Fruit fly (Drosophila melanogaster) whole organism, embryonic: ENCODE results near the gene Plap.

Experiments used
- CG10147 ChIP-seq: fragments of 200-800 bp; sonication (Bioruptor generic); optimal IDR thresholded peaks from 2 replicates; lab custom pipeline; 2019; ENCODE audit warnings: missing biosample characterization, mild to moderate bottlenecking, missing genetic modification characterization, moderate library complexity
- CG10209 ChIP-seq: fragments of 200-800 bp; sonication (Bioruptor generic); optimal IDR thresholded peaks from 3 replicates; lab custom pipeline; 2017; ENCODE audit warnings: missing biosample characterization, mild to moderate bottlenecking, missing genetic modification characterization, missing genetic modification reagents
- CG11398 ChIP-seq: fragments of 200-800 bp; sonication (Bioruptor generic); optimal IDR thresholded peaks from 2 replicates; lab custom pipeline; 2016; ENCODE audit warnings: missing biosample characterization, missing genetic modification characterization
- CG11504 ChIP-seq: fragments of 200-800 bp; sonication (Bioruptor generic); optimal IDR thresholded peaks from 3 replicates; lab custom pipeline; 2019; ENCODE audit warnings: missing biosample characterization, mild to moderate bottlenecking, missing genetic modification characterization, moderate library complexity
- CG11560 ChIP-seq: fragments of 200-800 bp; sonication (Bioruptor generic); IDR thresholded peaks from 3 replicates; pipeline ENCODE4 v1.3.6; 2022; ENCODE audit warnings: missing biosample characterization, missing genetic modification characterization
- CG12659 ChIP-seq: fragments of 200-800 bp; sonication (Bioruptor generic); optimal IDR thresholded peaks from 3 replicates; lab custom pipeline; 2017; ENCODE audit warnings: mild to moderate bottlenecking, missing biosample characterization, missing genetic modification reagents, missing genetic modification characterization
- CG13775 ChIP-seq: fragments of 200-800 bp; sonication (Bioruptor generic); optimal IDR thresholded peaks from 3 replicates; lab custom pipeline; 2017; ENCODE audit warnings: missing biosample characterization, mild to moderate bottlenecking, missing genetic modification characterization
- CG15269 ChIP-seq: fragments of 200-800 bp; sonication (Bioruptor generic); optimal IDR thresholded peaks from 2 replicates; lab custom pipeline; 2018; ENCODE audit warnings: missing biosample characterization, mild to moderate bottlenecking, missing genetic modification characterization, moderate library complexity
- CG17385 ChIP-seq: fragments of 200-800 bp; sonication (Bioruptor generic); optimal IDR thresholded peaks from 3 replicates; lab custom pipeline; 2018; ENCODE audit warnings: missing biosample characterization, mild to moderate bottlenecking, missing genetic modification characterization
- CG2116 ChIP-seq: fragments of 200-800 bp; sonication (Bioruptor generic); optimal IDR thresholded peaks from 3 replicates; lab custom pipeline; 2018; ENCODE audit warnings: missing biosample characterization, mild to moderate bottlenecking, missing genetic modification characterization
- CG2120 ChIP-seq: fragments of 200-800 bp; sonication (Bioruptor generic); optimal IDR thresholded peaks from 3 replicates; lab custom pipeline; 2016; ENCODE audit warnings: missing biosample characterization, missing genetic modification characterization
- CG2712 ChIP-seq: fragments of 200-800 bp; optimal IDR thresholded peaks from 3 replicates; lab custom pipeline; 2019; ENCODE audit warnings: missing biosample characterization, mild to moderate bottlenecking, missing genetic modification characterization, moderate library complexity
- CG2889 ChIP-seq: fragments of 200-800 bp; sonication (Bioruptor generic); IDR thresholded peaks from 3 replicates; pipeline ENCODE4 v1.3.6; 2022; ENCODE audit warnings: missing biosample characterization, missing genetic modification characterization
- CG6683 ChIP-seq: fragments of 200-800 bp; sonication (Bioruptor generic); optimal IDR thresholded peaks from 2 replicates; lab custom pipeline; 2017; ENCODE audit warnings: missing biosample characterization, mild to moderate bottlenecking, missing genetic modification characterization, missing genetic modification reagents
- CG7372 ChIP-seq: fragments of 200-800 bp; sonication (Bioruptor generic); IDR thresholded peaks from 2 replicates; pipeline ENCODE4 v1.3.6; 2022; ENCODE audit warnings: missing biosample characterization, missing genetic modification characterization
- CG7928 ChIP-seq: fragments of 200-800 bp; sonication (Bioruptor generic); optimal IDR thresholded peaks from 2 replicates; lab custom pipeline; 2017; ENCODE audit warnings: missing biosample characterization, mild to moderate bottlenecking, missing genetic modification characterization
- CG8924 ChIP-seq: fragments of 200-800 bp; optimal IDR thresholded peaks from 3 replicates; lab custom pipeline; 2019; ENCODE audit warnings: missing biosample characterization, mild to moderate bottlenecking, missing genetic modification characterization, moderate library complexity
- CG9932 ChIP-seq: fragments of 200-800 bp; sonication (Bioruptor generic); IDR thresholded peaks from 2 replicates; pipeline ENCODE4 v1.3.6; 2022; ENCODE audit warnings: missing biosample characterization, missing genetic modification characterization
- CoRest ChIP-seq: fragments of 200-800 bp; sonication (Bioruptor generic); optimal IDR thresholded peaks from 3 replicates; lab custom pipeline; 2018; ENCODE audit warnings: missing biosample characterization, mild to moderate bottlenecking, missing genetic modification characterization, moderate library complexity
- Deaf1 ChIP-seq: fragments of 200-800 bp; optimal IDR thresholded peaks from 3 replicates; lab custom pipeline; 2019; ENCODE audit warnings: missing biosample characterization, mild to moderate bottlenecking, missing genetic modification characterization, moderate library complexity
- Dfd ChIP-seq, 2 experiments: fragments of >200 bp; optimal IDR thresholded peaks; 2 replicates each; lab custom pipeline; 2017; ENCODE audit warnings: missing biosample characterization in 2 of 2, missing genetic modification characterization in 2 of 2
- Ets97D ChIP-seq: fragments of 200-800 bp; sonication (Bioruptor generic); optimal IDR thresholded peaks from 3 replicates; lab custom pipeline; 2016; ENCODE audit warnings: missing biosample characterization, missing genetic modification characterization
- Gsc ChIP-seq: fragments of 200-800 bp; sonication (Bioruptor generic); IDR thresholded peaks from 2 replicates; pipeline ENCODE4 v1.3.6; 2022; ENCODE audit warnings: missing biosample characterization, missing genetic modification characterization
- HHEX ChIP-seq: fragments of 200-800 bp; sonication (Bioruptor generic); optimal IDR thresholded peaks from 3 replicates; lab custom pipeline; 2017; ENCODE audit warnings: missing biosample characterization, mild to moderate bottlenecking, missing genetic modification characterization, missing genetic modification reagents
- Hsf ChIP-seq: fragments of 200-800 bp; sonication (Bioruptor generic); optimal IDR thresholded peaks from 3 replicates; lab custom pipeline; 2016; ENCODE audit warnings: missing biosample characterization, missing genetic modification characterization
- Med ChIP-seq: fragments of 200-800 bp; sonication (Bioruptor generic); peaks from one replicate; lab custom pipeline; 2016; ENCODE audit warnings: missing biosample characterization, missing genetic modification characterization, mild to moderate bottlenecking, inconsistent platforms, moderate library complexity
- PHDP ChIP-seq: fragments of 200-800 bp; sonication (Bioruptor generic); optimal IDR thresholded peaks from 3 replicates; lab custom pipeline; 2018; ENCODE audit warnings: missing biosample characterization, mild to moderate bottlenecking, missing genetic modification characterization, moderate library complexity
- abd-A ChIP-seq: fragments of 200-800 bp; sonication (Bioruptor generic); optimal IDR thresholded peaks from 3 replicates; lab custom pipeline; 2019; ENCODE audit warnings: missing biosample characterization, mild to moderate bottlenecking, missing genetic modification characterization, moderate library complexity
- ase ChIP-seq: fragments of 200-800 bp; sonication (Bioruptor generic); IDR thresholded peaks from 3 replicates; pipeline ENCODE4 v1.3.6; 2022; ENCODE audit warnings: missing biosample characterization, missing genetic modification characterization
- caup ChIP-seq: fragments of 200-800 bp; sonication (Bioruptor generic); optimal IDR thresholded peaks from 3 replicates; lab custom pipeline; 2017; ENCODE audit warnings: missing biosample characterization, mild to moderate bottlenecking, missing genetic modification characterization, moderate library complexity; ENCODE audit not compliant: severe bottlenecking
- chinmo ChIP-seq: fragments of 200-800 bp; sonication (Bioruptor generic); IDR thresholded peaks from 4 replicates; pipeline ENCODE4 v1.3.6; 2022; ENCODE audit warnings: missing biosample characterization, missing genetic modification characterization; ENCODE audit not compliant: partially characterized antibody
- chm ChIP-seq: fragments of 200-800 bp; sonication (Bioruptor generic); IDR thresholded peaks from 2 replicates; pipeline ENCODE4 v1.3.6; 2022; ENCODE audit warnings: missing biosample characterization, missing genetic modification characterization
- crp ChIP-seq, 2 experiments: fragments of 200-800 bp; sonication (Bioruptor generic); optimal IDR thresholded peaks; 2 replicates in 1 of 2; 3 replicates in 1 of 2; lab custom pipeline; 2017; ENCODE audit warnings: missing biosample characterization in 2 of 2, missing genetic modification characterization in 2 of 2, mild to moderate bottlenecking in 1 of 2, moderate library complexity in 1 of 2
- da ChIP-seq: fragments of 200-800 bp; sonication (Bioruptor generic); optimal IDR thresholded peaks from 2 replicates; lab custom pipeline; 2016; ENCODE audit warnings: missing biosample characterization, missing genetic modification characterization
- dimm ChIP-seq: fragments of 200-800 bp; sonication (Bioruptor generic); IDR thresholded peaks from 2 replicates; pipeline ENCODE4 v1.3.6; 2022; ENCODE audit warnings: missing biosample characterization, missing genetic modification characterization
- disco-r ChIP-seq: fragments of 200-800 bp; sonication (Bioruptor generic); optimal IDR thresholded peaks from 2 replicates; lab custom pipeline; 2016; ENCODE audit warnings: missing biosample characterization, missing genetic modification characterization
- ems ChIP-seq: fragments of 200-800 bp; sonication (Bioruptor generic); optimal IDR thresholded peaks from 3 replicates; lab custom pipeline; 2016; ENCODE audit warnings: missing biosample characterization, missing genetic modification characterization
- grau ChIP-seq: fragments of 200-800 bp; optimal IDR thresholded peaks from 3 replicates; lab custom pipeline; 2019; ENCODE audit warnings: missing biosample characterization, mild to moderate bottlenecking, missing genetic modification characterization, moderate library complexity
- gsb ChIP-seq: fragments of 200-800 bp; sonication (Bioruptor generic); IDR thresholded peaks from 2 replicates; pipeline ENCODE4 v1.3.6; 2022; ENCODE audit warnings: missing biosample characterization, missing genetic modification characterization
- kay ChIP-seq: fragments of 200-800 bp; sonication (Bioruptor generic); optimal IDR thresholded peaks from 2 replicates; lab custom pipeline; 2016; ENCODE audit warnings: missing biosample characterization, missing genetic modification characterization
- odd ChIP-seq: fragments of 200-800 bp; sonication (Bioruptor generic); optimal IDR thresholded peaks from 2 replicates; lab custom pipeline; 2017; ENCODE audit warnings: missing biosample characterization, mild to moderate bottlenecking, missing genetic modification characterization
- prd ChIP-seq, 3 experiments: fragments of >200 bp in 2 of 3; fragments of 200-800 bp in 1 of 3; sonication (Bioruptor generic) in 1 of 3; optimal IDR thresholded peaks in 2 of 3; IDR thresholded peaks in 1 of 3; 2 replicates in 2 of 3; 3 replicates in 1 of 3; pipeline versions ENCODE4 v1.3.6 to Lab custom; 2017 to 2022; ENCODE audit warnings: missing biosample characterization in 1 of 3, missing genetic modification characterization in 1 of 3
- sc ChIP-seq, 3 experiments: fragments of >200 bp in 2 of 3; fragments of 200-800 bp in 1 of 3; sonication (Bioruptor generic) in 1 of 3; optimal IDR thresholded peaks; 2 replicates in 2 of 3; 3 replicates in 1 of 3; lab custom pipeline; 2017; ENCODE audit warnings: mild to moderate bottlenecking in 1 of 3, missing biosample characterization in 1 of 3, missing genetic modification characterization in 1 of 3, missing genetic modification reagents in 1 of 3
- scrt ChIP-seq: fragments of 200-800 bp; sonication (Bioruptor generic); optimal IDR thresholded peaks from 2 replicates; lab custom pipeline; 2018; ENCODE audit warnings: missing biosample characterization, mild to moderate bottlenecking, missing genetic modification characterization, moderate library complexity
- slbo ChIP-seq: fragments of 200-800 bp; sonication (Bioruptor generic); IDR thresholded peaks from 2 replicates; pipeline ENCODE4 v1.3.6; 2022; ENCODE audit warnings: missing biosample characterization, missing genetic modification characterization
- toy ChIP-seq: fragments of 200-800 bp; sonication (Bioruptor generic); IDR thresholded peaks from 2 replicates; pipeline ENCODE4 v1.3.6; 2022; ENCODE audit warnings: missing biosample characterization, missing genetic modification characterization

Plap gene

DNA sequence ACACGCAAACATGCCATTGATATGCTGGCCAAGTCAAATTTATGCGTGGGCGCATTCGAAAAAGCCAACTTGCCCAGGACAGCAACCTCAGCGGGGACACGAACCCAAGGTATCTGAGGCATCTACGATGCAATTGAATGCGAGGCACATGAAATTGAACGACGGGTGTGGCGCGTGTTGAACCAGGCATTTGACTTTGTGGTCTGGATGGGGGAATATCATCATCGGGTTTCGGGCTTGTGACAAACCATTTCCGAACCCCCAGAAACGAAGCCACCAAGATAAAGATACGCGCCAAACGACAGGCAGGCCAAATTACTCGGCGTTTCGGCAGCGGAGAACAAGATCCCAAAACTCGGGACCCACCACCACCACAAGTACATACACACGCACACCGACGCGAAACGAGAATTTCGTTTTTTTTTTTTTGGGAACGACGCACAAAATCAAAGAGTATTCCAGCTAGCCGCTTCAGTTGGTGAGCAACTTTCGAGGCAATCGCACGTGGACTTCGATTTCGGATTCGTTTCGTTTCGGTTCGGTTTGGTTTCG, 27.4 kb downstream of the Plap start, which contains the start of gene MFS3 (continued):
- TF ChIP-seq kay (GFP tag; lab: Kevin White, UChicago) (no peak), CG8924 (no peak), odd (GFP tag; lab: Kevin White, UChicago) (peak; percentile 37), Hsf (GFP tag; lab: Kevin White, UChicago) (peak; percentile 28), CG7928 (GFP tag; lab: Kevin White, UChicago) (no peak), CG10147 (GFP tag; lab: Kevin White, UChicago) (no peak), CG11504 (tag; lab: Kevin White, UChicago) (peak; percentile 53), Ets97D (GFP tag; lab: Kevin White, UChicago) (peak; percentile 19), CG17385 (peak; percentile 40), crp (GFP tag; optimal IDR thresholded peaks at IDR 0.05; lab: Kevin White, UChicago) (peak in 1 of 2 experiments; percentile 4), CG2116 (GFP tag; lab: Kevin White, UChicago) (peak; percentile 33)

DNA sequence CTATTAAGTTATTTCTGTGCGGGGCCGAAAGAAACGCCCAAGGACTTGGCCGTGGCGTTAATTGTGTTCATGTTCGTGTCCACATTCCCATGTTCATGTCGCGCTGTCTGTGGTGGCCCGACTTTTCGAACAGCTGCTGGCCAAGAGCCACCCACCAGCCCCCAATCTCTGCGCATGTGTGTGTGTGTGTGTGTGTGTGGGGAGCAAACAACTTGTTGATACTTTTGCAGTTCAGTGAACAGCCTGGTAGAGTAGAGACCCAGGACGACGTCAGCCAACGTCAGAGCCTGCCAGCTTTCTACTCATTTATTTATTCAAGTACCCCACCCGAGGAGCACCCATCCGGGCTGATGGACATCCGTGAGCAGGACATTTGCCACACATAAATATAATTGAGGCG, 33.2 kb downstream of the Plap start:
- no peak for TF ChIP-seq Gsc (GFP tag; lab: Robert Waterston, UW)
- peak; percentile 1 for TF ChIP-seq abd-A
- peak; percentile 93 for TF ChIP-seq scrt
- TF ChIP-seq dimm (GFP tag; lab: Robert Waterston, UW) = no peak
- no peak for TF ChIP-seq chm (GFP tag; lab: Robert Waterston, UW)
- peak; percentile 11 for TF ChIP-seq Med (GFP tag; lab: Kevin White, UChicago)
- no peak for TF ChIP-seq CG11398
- no peak for TF ChIP-seq toy

dm6 chr2L:1135495-1135894, 34.7 kb downstream of the Plap start:
- TF ChIP-seq Deaf1 (tag; lab: Kevin White, UChicago) (peak; percentile 11), grau (tag; lab: Kevin White, UChicago) (peak; percentile 36), CG2712 (tag; lab: Kevin White, UChicago) (peak; percentile 19), CG6683 (GFP tag; lab: Kevin White, UChicago) (no peak), CG2120 (GFP tag; lab: Kevin White, UChicago) (peak; percentile 42), CG9932 (GFP tag; lab: Robert Waterston, UW) (peak; percentile 12; the same call in 1 of the 2 replicates), Ets97D (GFP tag; lab: Kevin White, UChicago) (no peak), CG10147 (GFP tag; lab: Kevin White, UChicago) (peak; percentile 31), Dfd (GFP tag; optimal IDR thresholded peaks at IDR 0.05; lab: Kevin White, UChicago) (no peak), gsb (no peak), sc (optimal IDR thresholded peaks at IDR 0.05; lab: Kevin White, UChicago) (no peak), sc (GFP tag; optimal IDR thresholded peaks at IDR 0.05; lab: Kevin White, UChicago) (no peak), CG12659 (GFP tag; lab: Kevin White, UChicago) (peak; percentile 16), PHDP (tag; lab: Kevin White, UChicago) (peak; percentile 35), caup (GFP tag; lab: Kevin White, UChicago) (peak; percentile 26), prd (optimal IDR thresholded peaks at IDR 0.05; lab: Kevin White, UChicago) (no peak), prd (GFP tag; IDR thresholded peaks at IDR 0.05; lab: Robert Waterston, UW) (0 out of 3 replicates have a peak, but pooled peaks have one; percentile 10), CG13775 (peak; percentile 16), da (GFP tag; lab: Kevin White, UChicago) (no peak), ems (GFP tag; lab: Kevin White, UChicago) (no peak), CG2889 (GFP tag; lab: Robert Waterston, UW) (no peak), chinmo (GFP tag; lab: Robert Waterston, UW) (no peak), HHEX (peak; percentile 7), disco-r (GFP tag; lab: Kevin White, UChicago) (no peak), slbo (GFP tag; lab: Robert Waterston, UW) (peak; percentile 32; the same call in 1 of the 2 replicates), CG10209 (GFP tag; lab: Kevin White, UChicago) (peak; percentile 31), CG7372 (GFP tag; lab: Robert Waterston, UW) (no peak), ase (GFP tag; lab: Robert Waterston, UW) (no peak), CoRest (peak; percentile 15), CG15269 (tag; lab: Kevin White, UChicago) (peak; percentile 34), CG11560 (no peak)
